Worm (Caenorhabditis elegans) whole organism, early embryonic: ENCODE data around the gene R08E3.1.

ENCODE experiments used
- aly-1 ChIP-seq: sonication (generic microtip); optimal IDR thresholded peaks from 2 replicates; lab custom pipeline; 2016; ENCODE audit warnings: missing genetic modification characterization, missing compliant biosample characterization
- ama-1 ChIP-seq: fragments of 150-350 bp; optimal IDR thresholded peaks from 2 replicates; lab custom pipeline; 2014
- ets-7 ChIP-seq: sonication (generic microtip); optimal IDR thresholded peaks from 2 replicates; lab custom pipeline; 2016; ENCODE audit warnings: missing genotype, missing genetic modification characterization, missing compliant biosample characterization

- TF ChIP-seq ets-7 (tag; lab: Kevin White, UChicago) = no peak
- TF ChIP-seq ama-1 = no peak
- no peak for TF ChIP-seq aly-1 (tag; lab: Kevin White, UChicago)
Observed at ce11 chrX:4803942-4804341, 18.5 kb upstream of the R08E3.1 start.
